Fruit fly (Drosophila melanogaster): ENCODE data around the gene CG4213.

- TF ChIP-seq ovo (GFP tag; optimal IDR thresholded peaks at IDR 0.05) (no peak), cnc (optimal IDR thresholded peaks at IDR 0.05) (no peak)
These were observed 30.3 kb downstream of the CG4213 start for dm6 chr2L:371747-372146.
